Fruit fly (Drosophila melanogaster): ENCODE results near the gene mbo.

Gene mbo

dm6 chr3R:12701257-12701656 lies 22.4 kb upstream of the mbo start (continued):
- TF ChIP-seq da (GFP tag; optimal IDR thresholded peaks at IDR 0.05) (no peak), corto (GFP tag; optimal IDR thresholded peaks at IDR 0.05) (no peak), pros (GFP tag; optimal IDR thresholded peaks at IDR 0.05) (no peak), dmrt11E (tag; optimal IDR thresholded peaks at IDR 0.05) (peak; percentile 27), Doc2 (GFP tag; IDR thresholded peaks at IDR 0.05) (no peak), bowl (GFP tag; IDR thresholded peaks at IDR 0.05) (no peak), Poxn (GFP tag; IDR thresholded peaks at IDR 0.05) (no peak), chn (GFP tag; optimal IDR thresholded peaks at IDR 0.05) (no peak), CG7963 (GFP tag; IDR thresholded peaks at IDR 0.05; ENCODE audit: partially characterized antibody) (no peak), CrebB (tag; optimal IDR thresholded peaks at IDR 0.05) (no peak), Fer1 (GFP tag; optimal IDR thresholded peaks at IDR 0.05) (no peak), vnd (GFP tag; IDR thresholded peaks at IDR 0.05; ENCODE audit: partially characterized antibody) (no peak), gsb (GFP tag; IDR thresholded peaks at IDR 0.05) (no peak), Stat92E (GFP tag; optimal IDR thresholded peaks at IDR 0.05) (no peak), Sox102F (GFP tag; optimal IDR thresholded peaks at IDR 0.05) (no peak), CG17186 (GFP tag; optimal IDR thresholded peaks at IDR 0.05) (no peak), CG13775 (GFP tag; optimal IDR thresholded peaks at IDR 0.05) (no peak), schlank (tag; optimal IDR thresholded peaks at IDR 0.05) (no peak), ranshi (GFP tag; IDR thresholded peaks at IDR 0.05) (no peak), Sin3A (optimal IDR thresholded peaks at IDR 0.05) (no peak), sd (tag; optimal IDR thresholded peaks at IDR 0.05) (no peak), Oaz (GFP tag; IDR thresholded peaks at IDR 0.05) (no peak), toy (GFP tag; IDR thresholded peaks at IDR 0.05) (no peak), ERR (GFP tag; optimal IDR thresholded peaks at IDR 0.05) (no peak), PHDP (tag; optimal IDR thresholded peaks at IDR 0.05) (no peak), crp (GFP tag; optimal IDR thresholded peaks at IDR 0.05) (no peak), so (GFP tag; IDR thresholded peaks at IDR 0.05) (no peak), CG15269 (tag; optimal IDR thresholded peaks at IDR 0.05) (no peak), CG7745 (tag; optimal IDR thresholded peaks at IDR 0.05) (no peak), bsh (GFP tag; optimal IDR thresholded peaks at IDR 0.05) (peak in 1 of 2 experiments; percentile 44), en (GFP tag; optimal IDR thresholded peaks at IDR 0.05) (no peak), sim (GFP tag; IDR thresholded peaks at IDR 0.05) (no peak), Awh (GFP tag; IDR thresholded peaks at IDR 0.05) (no peak), abd-A (tag; optimal IDR thresholded peaks at IDR 0.05) (no peak), sens-2 (GFP tag; IDR thresholded peaks at IDR 0.05) (no peak), CG12744 (GFP tag; optimal IDR thresholded peaks at IDR 0.05) (no peak), pho (GFP tag; optimal IDR thresholded peaks at IDR 0.05) (no peak), oc (tag; optimal IDR thresholded peaks at IDR 0.05) (peak; percentile 53), B-H2 (GFP tag; optimal IDR thresholded peaks at IDR 0.05) (no peak), amos (GFP tag; IDR thresholded peaks at IDR 0.05; ENCODE audit: partially characterized antibody) (no peak), Atf3 (GFP tag; optimal IDR thresholded peaks at IDR 0.05) (no peak), CG2875 (GFP tag; optimal IDR thresholded peaks at IDR 0.05) (peak; percentile 26), Jarid2 (GFP tag; optimal IDR thresholded peaks at IDR 0.05) (no peak), CG4404 (GFP tag; IDR thresholded peaks at IDR 0.05) (no peak), CG2199 (GFP tag; IDR thresholded peaks at IDR 0.05) (no peak), ash1 (GFP tag; optimal IDR thresholded peaks at IDR 0.05) (no peak), trh (GFP tag; optimal IDR thresholded peaks at IDR 0.05) (no peak), stwl (tag; optimal IDR thresholded peaks at IDR 0.05) (no peak), HmgD (GFP tag; optimal IDR thresholded peaks at IDR 0.05) (no peak), E2f2 (GFP tag; IDR thresholded peaks at IDR 0.05) (no peak), lmd (GFP tag; IDR thresholded peaks at IDR 0.05) (no peak), Lhr (GFP tag; optimal IDR thresholded peaks at IDR 0.05) (no peak)
